Worm (Caenorhabditis elegans) whole organism, late embryonic: ENCODE measurements around the gene acdh-6.

Source experiments
- madf-2 ChIP-seq: sonication (generic microtip); optimal IDR thresholded peaks from 2 replicates; lab custom pipeline; 2017; ENCODE audit warnings: missing genetic modification characterization, missing compliant biosample characterization
- nhr-11 ChIP-seq: fragments of 150-350 bp; optimal IDR thresholded peaks from 2 replicates; lab custom pipeline; 2014; ENCODE audit warnings: missing biosample characterization, missing genetic modification characterization
- pag-3 ChIP-seq: sonication (generic microtip); optimal IDR thresholded peaks from 2 replicates; lab custom pipeline; 2016; ENCODE audit warnings: missing compliant biosample characterization, missing genetic modification characterization, borderline replicate concordance
- pqm-1 ChIP-seq: sonication (generic microtip); optimal IDR thresholded peaks from 2 replicates; lab custom pipeline; 2016; ENCODE audit warnings: missing genetic modification characterization, missing compliant biosample characterization

ce11 chrIII:8588592-8589153, 27.7 kb downstream of the acdh-6 start, which contains the start of gene glr-1:
- TF ChIP-seq pag-3 (tag; lab: Kevin White, UChicago) (no peak), nhr-11 (no peak), madf-2 (tag; lab: Kevin White, UChicago) (no peak), pqm-1 (tag; lab: Kevin White, UChicago) (no peak)
